Worm (Caenorhabditis elegans): Measurements from ENCODE around the gene arr-1.
A peak's percentile ranks its signal among the peaks of the same experiment; 100 is the strongest.

The arr-1 gene

ce11 chrX:977958-978686 is 27.5 kb downstream of the arr-1 start, which contains the start of gene abhd-3.2:
TSS of gene abhd-3.2 (minus strand) at chrX:978008.
- no peak for TF ChIP-seq lin-39 (tag; optimal IDR thresholded peaks at IDR 0.05)
- TF ChIP-seq hmg-11 (tag; optimal IDR thresholded peaks at IDR 0.05): no peak
- peak; percentile 84 for TF ChIP-seq jun-1 (tag; optimal IDR thresholded peaks at IDR 0.05)
- no peak for TF ChIP-seq unc-62 (GFP tag; optimal IDR thresholded peaks at IDR 0.05)
- TF ChIP-seq elt-2 (tag; optimal IDR thresholded peaks at IDR 0.05): peak; percentile 100
- TF ChIP-seq pqm-1 (tag; optimal IDR thresholded peaks at IDR 0.05): peak; percentile 100
- TF ChIP-seq pha-4 (tag; optimal IDR thresholded peaks at IDR 0.05): peak; percentile 73
- peak; percentile 10 for TF ChIP-seq nfya-1 (tag; optimal IDR thresholded peaks at IDR 0.05; ENCODE audit: insufficient read depth)
- peak; percentile 15 for TF ChIP-seq ceh-28 (tag; optimal IDR thresholded peaks at IDR 0.05)
- peak in 2 of 3 experiments; percentile 59 to 77 for TF ChIP-seq elt-3 (tag; optimal IDR thresholded peaks at IDR 0.05)
- peak; percentile 70 for TF ChIP-seq fos-1 (tag; optimal IDR thresholded peaks at IDR 0.05)
- no peak for TF ChIP-seq nhr-12 (tag; optimal IDR thresholded peaks at IDR 0.05)

DNA sequence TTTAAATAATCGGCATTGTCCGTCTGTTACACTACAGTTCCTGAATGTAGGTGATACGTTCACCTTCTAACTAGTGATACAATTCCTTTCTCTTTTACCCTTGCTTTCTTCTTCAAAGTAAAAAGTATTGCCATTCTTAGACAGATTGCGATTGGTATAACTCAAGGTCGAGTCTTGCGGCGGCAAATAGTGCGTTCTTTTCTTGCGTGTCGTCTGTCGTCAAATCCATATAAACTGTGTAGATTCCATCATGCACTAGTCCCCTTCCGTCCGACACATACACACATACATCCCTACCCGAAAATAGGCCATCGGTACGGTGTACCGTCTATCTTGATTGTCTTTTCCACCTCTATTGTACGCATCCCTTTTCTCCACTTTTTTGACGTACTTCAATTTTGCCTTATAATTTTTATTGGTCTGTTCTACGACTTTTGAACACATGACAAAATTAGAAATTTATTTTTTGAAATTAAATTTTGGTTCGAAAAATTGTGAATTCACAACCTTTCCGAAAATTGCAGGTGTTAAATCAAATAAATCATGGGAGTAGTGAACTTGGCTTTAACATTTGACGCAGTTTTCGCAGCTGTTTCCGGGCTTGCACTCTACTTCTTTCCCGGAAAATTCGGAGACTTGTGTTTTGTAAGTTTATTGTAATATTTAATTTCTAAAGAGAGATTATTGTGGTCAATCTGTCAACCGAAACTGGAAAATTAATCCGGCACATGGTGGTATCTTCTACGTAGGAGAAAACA is 29.8 kb downstream of the arr-1 start, which contains the start of gene C44C1.1:
TSS of gene C44C1.1 (plus strand) at position 525 of the 758 bp plus-strand sequence.
- no peak for TF ChIP-seq nfya-1 (tag; optimal IDR thresholded peaks at IDR 0.05; ENCODE audit: insufficient read depth)
- peak; percentile 4 for TF ChIP-seq hmg-11 (tag; optimal IDR thresholded peaks at IDR 0.05)
- TF ChIP-seq nhr-237 (tag; optimal IDR thresholded peaks at IDR 0.05): no peak
- peak; percentile 66 for TF ChIP-seq nhr-23 (tag; optimal IDR thresholded peaks at IDR 0.05)
- TF ChIP-seq nhr-43 (tag; optimal IDR thresholded peaks at IDR 0.05; ENCODE audit: poor library complexity, severe bottlenecking): peak; percentile 39
- peak; percentile 90 for TF ChIP-seq nhr-25 (tag; optimal IDR thresholded peaks at IDR 0.05)

- TF ChIP-seq ceh-82 (tag; optimal IDR thresholded peaks at IDR 0.05): no peak
- no peak for TF ChIP-seq egl-27 (tag; optimal IDR thresholded peaks at IDR 0.05)
- no peak for TF ChIP-seq nhr-43 (tag; optimal IDR thresholded peaks at IDR 0.05; ENCODE audit: poor library complexity, severe bottlenecking)
- no peak for TF ChIP-seq aly-2 (tag; optimal IDR thresholded peaks at IDR 0.05)
- no peak for TF ChIP-seq nhr-12 (tag; optimal IDR thresholded peaks at IDR 0.05)
- no peak for TF ChIP-seq fkh-2 (tag; optimal IDR thresholded peaks at IDR 0.05)
- no peak for TF ChIP-seq eor-1 (tag; optimal IDR thresholded peaks at IDR 0.05)
- no peak for TF ChIP-seq fkh-10 (GFP tag; optimal IDR thresholded peaks at IDR 0.05)
- no peak for TF ChIP-seq ceh-9 (tag; optimal IDR thresholded peaks at IDR 0.05)
- no peak for TF ChIP-seq nhr-76 (tag; optimal IDR thresholded peaks at IDR 0.05)
- no peak for TF ChIP-seq zag-1 (tag; optimal IDR thresholded peaks at IDR 0.05)
- TF ChIP-seq elt-1 (tag; optimal IDR thresholded peaks at IDR 0.05): no peak
- no peak for TF ChIP-seq skn-1 (tag; optimal IDR thresholded peaks at IDR 0.05)
- no peak for TF ChIP-seq egl-5 (tag; optimal IDR thresholded peaks at IDR 0.05)
- no peak for TF ChIP-seq ceh-16 (tag; optimal IDR thresholded peaks at IDR 0.05)
- no peak for TF ChIP-seq ama-1 (optimal IDR thresholded peaks at IDR 0.05)
These were observed 32.0 kb downstream of the arr-1 start for ce11 chrX:982598-982997.

DNA sequence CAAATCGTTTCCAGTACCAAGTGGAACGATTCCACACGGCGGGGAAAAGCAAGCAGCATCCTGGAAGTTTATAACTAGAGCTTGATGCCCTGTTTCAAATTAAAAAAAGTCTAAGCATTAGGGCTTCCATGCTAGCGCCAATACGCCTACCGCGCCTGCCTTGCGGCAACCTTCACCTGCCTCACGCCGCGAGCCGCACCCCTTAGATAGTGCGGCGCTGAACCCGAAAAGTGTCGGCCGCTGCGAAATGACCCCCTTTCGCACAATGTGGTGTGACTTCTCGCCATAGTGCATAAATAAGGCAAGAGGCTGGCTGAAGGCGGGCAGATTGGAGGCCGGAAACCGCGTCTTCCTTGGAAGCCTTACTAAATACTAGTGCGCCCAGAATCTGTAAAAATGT is 35.9 kb downstream of the arr-1 start:
- TF ChIP-seq pqm-1 (tag; optimal IDR thresholded peaks at IDR 0.05): no peak
- TF ChIP-seq snpc-4 (tag; optimal IDR thresholded peaks at IDR 0.05): peak; percentile 74
- TF ChIP-seq daf-12 (tag; optimal IDR thresholded peaks at IDR 0.05): no peak
- TF ChIP-seq ceh-9 (tag; optimal IDR thresholded peaks at IDR 0.05): no peak
- TF ChIP-seq skn-1 (tag; optimal IDR thresholded peaks at IDR 0.05): no peak
- TF ChIP-seq lsy-12 (tag; optimal IDR thresholded peaks at IDR 0.05): no peak

DNA sequence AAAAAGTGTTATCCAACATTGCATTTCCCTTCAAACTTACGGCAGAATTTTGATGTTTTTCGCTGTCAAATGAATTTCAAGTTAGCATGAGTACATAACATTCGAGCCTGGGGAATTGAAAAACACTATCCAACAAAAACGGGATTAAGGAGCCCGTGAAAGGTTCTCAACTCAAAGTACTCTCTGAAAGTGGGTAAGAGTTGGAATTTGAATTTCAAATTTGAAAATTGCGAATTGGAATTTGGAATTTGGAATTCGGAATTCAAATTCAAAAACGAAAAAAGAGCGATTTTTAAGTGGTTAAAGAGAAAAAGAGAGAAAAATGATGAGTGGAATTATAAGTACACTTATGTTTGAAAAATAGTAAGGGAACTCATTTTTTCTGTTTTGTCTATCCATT is 40.7 kb downstream of the arr-1 start, which contains the start of the genes C09E10.3 and dgk-1:
TSS of gene C09E10.3 (minus strand) at position 101 of the 400 bp plus-strand sequence.
TSS of gene dgk-1 (minus strand) at position 183 of the 400 bp plus-strand sequence.
- no peak for TF ChIP-seq nhr-43 (tag; optimal IDR thresholded peaks at IDR 0.05; ENCODE audit: poor library complexity, severe bottlenecking)
- TF ChIP-seq fkh-2 (tag; optimal IDR thresholded peaks at IDR 0.05): no peak
- no peak for TF ChIP-seq pqm-1 (tag; optimal IDR thresholded peaks at IDR 0.05)
- no peak for TF ChIP-seq nhr-76 (tag; optimal IDR thresholded peaks at IDR 0.05)
- TF ChIP-seq unc-39 (tag; optimal IDR thresholded peaks at IDR 0.05): no peak
- TF ChIP-seq hmg-11 (tag; optimal IDR thresholded peaks at IDR 0.05): no peak
- TF ChIP-seq nhr-23 (tag; optimal IDR thresholded peaks at IDR 0.05): no peak
- TF ChIP-seq elt-3 (tag; optimal IDR thresholded peaks at IDR 0.05): no peak
- no peak for TF ChIP-seq ceh-16 (tag; optimal IDR thresholded peaks at IDR 0.05)
- no peak for TF ChIP-seq R02D3.7 (tag; optimal IDR thresholded peaks at IDR 0.05)
- TF ChIP-seq ztf-11 (tag; optimal IDR thresholded peaks at IDR 0.05): no peak
- no peak for TF ChIP-seq daf-12 (tag; optimal IDR thresholded peaks at IDR 0.05)
- TF ChIP-seq ztf-4 (tag; optimal IDR thresholded peaks at IDR 0.05): no peak
- TF ChIP-seq nhr-67 (tag; optimal IDR thresholded peaks at IDR 0.05): no peak
- no peak for TF ChIP-seq nhr-12 (tag; optimal IDR thresholded peaks at IDR 0.05)
- TF ChIP-seq eor-1 (tag; optimal IDR thresholded peaks at IDR 0.05): no peak
- no peak for TF ChIP-seq unc-62 (GFP tag; optimal IDR thresholded peaks at IDR 0.05)
- no peak for TF ChIP-seq elt-1 (tag; optimal IDR thresholded peaks at IDR 0.05)
- no peak for TF ChIP-seq ceh-28 (tag; optimal IDR thresholded peaks at IDR 0.05)
- TF ChIP-seq egl-5 (tag; optimal IDR thresholded peaks at IDR 0.05): no peak
